Worm (Caenorhabditis elegans) whole organism, young adult: ENCODE measurements around the gene srt-8.

Experiments used
- ekl-4 ChIP-seq: fragments of 200-800 bp; sonication (Bioruptor generic); IDR thresholded peaks from 2 replicates; pipeline ENCODE4 v1.3.6; 2022; ENCODE audit warnings: missing genetic modification reagents, missing genetic modification characterization, missing compliant biosample characterization
- lin-26 ChIP-seq: fragments of 200-800 bp; sonication (Bioruptor generic); IDR thresholded peaks from 2 replicates; pipeline ENCODE4 v1.3.6; 2022; ENCODE audit warnings: missing genetic modification reagents, missing genetic modification characterization, missing compliant biosample characterization
- nhr-80 ChIP-seq: sonication (generic microtip); optimal IDR thresholded peaks from 2 replicates; lab custom pipeline; 2016; ENCODE audit warnings: missing genetic modification characterization, missing compliant biosample characterization
- tlf-1 ChIP-seq: fragments of 200-800 bp; sonication (Bioruptor generic); optimal IDR thresholded peaks from 2 replicates; lab custom pipeline; 2018; ENCODE audit warnings: mild to moderate bottlenecking, missing genetic modification characterization, missing compliant biosample characterization

DNA sequence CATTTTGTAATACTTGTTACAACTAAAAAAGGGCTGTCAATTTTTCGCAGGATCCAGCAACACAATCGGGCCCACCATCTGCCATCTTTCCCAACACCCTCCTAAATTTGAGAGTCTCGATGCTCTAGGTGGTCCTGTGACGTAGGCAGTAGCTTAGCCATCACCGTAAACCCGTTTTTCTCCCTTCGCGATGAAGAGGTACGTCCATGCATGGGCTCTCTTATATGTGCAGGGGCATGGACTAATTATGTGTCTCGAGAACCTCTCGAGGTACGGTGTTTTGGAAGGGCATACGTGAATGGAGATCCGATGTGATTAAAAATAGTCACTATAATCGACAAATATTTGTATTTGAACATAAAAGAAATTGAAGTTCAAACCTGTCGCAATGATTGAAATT lies 45.4 kb upstream of the srt-8 start:
- TF ChIP-seq nhr-80 (tag; lab: Kevin White, UChicago), result no peak
- no peak for TF ChIP-seq ekl-4
- TF ChIP-seq tlf-1 (GFP tag; lab: Kevin White, UChicago), result no peak
- TF ChIP-seq lin-26 (GFP tag; lab: Robert Waterston, UW), result no peak
